Worm (Caenorhabditis elegans) whole organism, L1 larva: Measurements from ENCODE around the gene K12B6.4.

ENCODE experiments used
- C04F5.9 ChIP-seq: sonication (generic microtip); optimal IDR thresholded peaks from 2 replicates; lab custom pipeline; 2016; ENCODE audit warnings: missing genetic modification characterization, missing compliant biosample characterization
- C16A3.4 ChIP-seq: fragments of 150-350 bp; optimal IDR thresholded peaks from 2 replicates; lab custom pipeline; 2014; ENCODE audit warnings: missing biosample characterization, missing genetic modification characterization
- F16B12.6 ChIP-seq: fragments of 150-350 bp; optimal IDR thresholded peaks from 2 replicates; lab custom pipeline; 2014; ENCODE audit warnings: missing biosample characterization, missing genetic modification characterization
- aha-1 ChIP-seq: fragments of 150-350 bp; optimal IDR thresholded peaks from 2 replicates; lab custom pipeline; 2014; ENCODE audit warnings: missing biosample characterization, missing genetic modification characterization
- ama-1 ChIP-seq: fragments of 150-350 bp; optimal IDR thresholded peaks from 2 replicates; lab custom pipeline; 2014
- blmp-1 ChIP-seq: fragments of 150-350 bp; optimal IDR thresholded peaks from 2 replicates; lab custom pipeline; 2014; ENCODE audit warnings: missing biosample characterization, missing genetic modification characterization
- ceh-8 ChIP-seq: fragments of 200-800 bp; sonication (Bioruptor generic); optimal IDR thresholded peaks from 2 replicates; lab custom pipeline; 2018; ENCODE audit warnings: mild to moderate bottlenecking, missing genetic modification characterization, moderate library complexity, missing compliant biosample characterization
- ceh-82 ChIP-seq, 3 experiments: fragments of 150-350 bp in 1 of 3; sonication (generic microtip) in 2 of 3; optimal IDR thresholded peaks; 2 replicates each; lab custom pipeline; 2014 to 2017; ENCODE audit warnings: missing biosample characterization in 3 of 3, missing genetic modification characterization in 3 of 3
- ceh-88 ChIP-seq: fragments of 200-800 bp; sonication (Bioruptor generic); IDR thresholded peaks from 2 replicates; pipeline ENCODE4 v1.3.6; 2022; ENCODE audit warnings: missing genetic modification characterization, missing compliant biosample characterization
- ceh-90 ChIP-seq: sonication (generic microtip); optimal IDR thresholded peaks from 2 replicates; lab custom pipeline; 2016; ENCODE audit warnings: missing genetic modification characterization, missing compliant biosample characterization
- dpl-1 ChIP-seq, 3 experiments: fragments of 150-350 bp in 2 of 3; sonication (generic microtip) in 1 of 3; optimal IDR thresholded peaks; 2 replicates each; lab custom pipeline; 2014 to 2017; ENCODE audit warnings: missing biosample characterization in 3 of 3, missing genetic modification characterization in 3 of 3, missing genetic modification reagents in 3 of 3
- dsc-1 ChIP-seq: sonication (generic microtip); optimal IDR thresholded peaks from 2 replicates; lab custom pipeline; 2016; ENCODE audit warnings: mild to moderate bottlenecking, missing genetic modification characterization, missing compliant biosample characterization
- efl-1 ChIP-seq, 4 experiments: fragments of 150-350 bp; optimal IDR thresholded peaks in 3 of 4; peaks in 1 of 4; 1 replicate in 1 of 4; 2 replicates in 3 of 4; lab custom pipeline; 2014; ENCODE audit warnings: missing biosample characterization in 2 of 4, missing genetic modification characterization in 2 of 4, missing genetic modification reagents in 2 of 4
- elt-2 ChIP-seq: sonication (generic microtip); optimal IDR thresholded peaks from 2 replicates; lab custom pipeline; 2016; ENCODE audit warnings: missing genetic modification characterization, mild to moderate bottlenecking, inconsistent platforms, missing compliant biosample characterization, missing genetic modification reagents
- elt-3 ChIP-seq, 6 experiments: fragments of 150-350 bp in 1 of 6; sonication (generic microtip); optimal IDR thresholded peaks; 2 replicates each; lab custom pipeline; 2017 to 2018; ENCODE audit warnings: missing biosample characterization in 6 of 6, missing genetic modification characterization in 6 of 6, inconsistent platforms in 1 of 6
- ets-5 ChIP-seq: fragments of 200-800 bp; sonication (Bioruptor generic); IDR thresholded peaks from 2 replicates; pipeline ENCODE4 v1.3.6; 2022; ENCODE audit warnings: missing genetic modification characterization, missing compliant biosample characterization
- fkh-8 ChIP-seq: sonication (generic microtip); optimal IDR thresholded peaks from 2 replicates; lab custom pipeline; 2016; ENCODE audit warnings: mild to moderate bottlenecking, missing genetic modification characterization, missing compliant biosample characterization
- grh-1 ChIP-seq: fragments of 200-800 bp; sonication (Bioruptor generic); IDR thresholded peaks from 2 replicates; pipeline ENCODE4 v1.3.6; 2022; ENCODE audit warnings: missing genetic modification reagents, missing genetic modification characterization, missing compliant biosample characterization
- hlh-17 ChIP-seq: fragments of 200-800 bp; sonication (Bioruptor generic); optimal IDR thresholded peaks from 2 replicates; lab custom pipeline; 2018; ENCODE audit warnings: missing genetic modification characterization, mild to moderate bottlenecking, missing compliant biosample characterization, moderate library complexity, borderline replicate concordance
- hpl-2 ChIP-seq: fragments of 150-350 bp; optimal IDR thresholded peaks from 2 replicates; lab custom pipeline; 2014; ENCODE audit warnings: missing biosample characterization, missing genetic modification reagents, missing genetic modification characterization
- isw-1 ChIP-seq: fragments of 200-800 bp; sonication (Bioruptor generic); IDR thresholded peaks from 2 replicates; pipeline ENCODE4 v1.3.6; 2022; ENCODE audit warnings: missing genetic modification characterization, missing compliant biosample characterization
- jun-1 ChIP-seq: fragments of 150-350 bp; optimal IDR thresholded peaks from 2 replicates; lab custom pipeline; 2014; ENCODE audit warnings: missing biosample characterization, missing genetic modification reagents, missing genetic modification characterization
- lin-15B ChIP-seq: fragments of 150-350 bp; sonication (generic microtip); optimal IDR thresholded peaks from 3 replicates; lab custom pipeline; 2014; ENCODE audit warnings: missing biosample characterization, missing genetic modification characterization
- lin-35 ChIP-seq, 2 experiments: fragments of 150-350 bp; optimal IDR thresholded peaks; 2 replicates each; lab custom pipeline; 2014; ENCODE audit warnings: missing biosample characterization in 2 of 2, missing genetic modification characterization in 2 of 2, missing genetic modification reagents in 2 of 2
- lin-39 ChIP-seq: fragments of 150-350 bp; optimal IDR thresholded peaks from 2 replicates; lab custom pipeline; 2014; ENCODE audit warnings: missing biosample characterization, missing genetic modification reagents, missing genetic modification characterization
- lir-3 ChIP-seq: sonication (generic microtip); optimal IDR thresholded peaks from 2 replicates; lab custom pipeline; 2016; ENCODE audit warnings: mild to moderate bottlenecking, missing genetic modification characterization, moderate library complexity, missing compliant biosample characterization; ENCODE audit not compliant: poor library complexity
- mab-9 ChIP-seq: fragments of 200-800 bp; sonication (Bioruptor generic); IDR thresholded peaks from 2 replicates; pipeline ENCODE4 v1.3.6; 2022; ENCODE audit warnings: missing genetic modification reagents, missing genetic modification characterization, missing compliant biosample characterization
- nhr-11 ChIP-seq: fragments of 150-350 bp; optimal IDR thresholded peaks from 2 replicates; lab custom pipeline; 2014; ENCODE audit warnings: missing biosample characterization, missing genetic modification characterization
- nhr-12 ChIP-seq: sonication (generic microtip); optimal IDR thresholded peaks from 2 replicates; lab custom pipeline; 2017; ENCODE audit warnings: missing biosample characterization, missing genetic modification characterization
- nhr-19 ChIP-seq: fragments of 200-800 bp; sonication (Bioruptor generic); conservative IDR thresholded peaks from 2 replicates; pipeline ENCODE4 v1.3.6; 2022; ENCODE audit warnings: missing genetic modification characterization, missing compliant biosample characterization
- nhr-20 ChIP-seq: sonication (generic microtip); optimal IDR thresholded peaks from 2 replicates; lab custom pipeline; 2016; ENCODE audit warnings: mild to moderate bottlenecking, missing genetic modification characterization, missing compliant biosample characterization
- nhr-237 ChIP-seq: fragments of 150-350 bp; optimal IDR thresholded peaks from 2 replicates; lab custom pipeline; 2014; ENCODE audit warnings: missing biosample characterization, missing genetic modification characterization
- nhr-28 ChIP-seq: fragments of 150-350 bp; optimal IDR thresholded peaks from 2 replicates; lab custom pipeline; 2014; ENCODE audit warnings: missing biosample characterization, missing genetic modification characterization
- nhr-77 ChIP-seq: fragments of 150-350 bp; optimal IDR thresholded peaks from 2 replicates; lab custom pipeline; 2014; ENCODE audit warnings: missing biosample characterization, missing genetic modification characterization
- pag-3 ChIP-seq: sonication (generic microtip); optimal IDR thresholded peaks from 2 replicates; lab custom pipeline; 2017; ENCODE audit warnings: missing genetic modification characterization, mild to moderate bottlenecking, missing compliant biosample characterization, antibody characterized with exemption, borderline replicate concordance; ENCODE audit not compliant: insufficient read depth
- pqm-1 ChIP-seq: sonication (generic microtip); optimal IDR thresholded peaks from 3 replicates; lab custom pipeline; 2017; ENCODE audit warnings: missing biosample characterization, missing genetic modification characterization
- skn-1 ChIP-seq: fragments of 150-350 bp; optimal IDR thresholded peaks from 2 replicates; lab custom pipeline; 2014; ENCODE audit warnings: missing biosample characterization, missing genetic modification characterization
- snpc-4 ChIP-seq: fragments of 150-350 bp; optimal IDR thresholded peaks from 2 replicates; lab custom pipeline; 2014; ENCODE audit warnings: missing biosample characterization, missing genetic modification characterization
- snu-23 ChIP-seq: sonication (generic microtip); optimal IDR thresholded peaks from 2 replicates; lab custom pipeline; 2016; ENCODE audit warnings: missing genetic modification characterization, missing compliant biosample characterization
- sup-37 ChIP-seq: fragments of 200-800 bp; sonication (Bioruptor generic); optimal IDR thresholded peaks from 2 replicates; lab custom pipeline; 2018; ENCODE audit warnings: mild to moderate bottlenecking, missing genetic modification characterization, missing compliant biosample characterization
- swsn-7 ChIP-seq: sonication (generic microtip); optimal IDR thresholded peaks from 2 replicates; lab custom pipeline; 2016; ENCODE audit warnings: missing genetic modification characterization, missing compliant biosample characterization
- tbx-2 ChIP-seq: sonication (generic microtip); optimal IDR thresholded peaks from 2 replicates; lab custom pipeline; 2016; ENCODE audit warnings: missing genetic modification characterization, missing compliant biosample characterization
- unc-130 ChIP-seq: fragments of 150-350 bp; optimal IDR thresholded peaks from 2 replicates; lab custom pipeline; 2017; ENCODE audit warnings: missing biosample characterization, missing genetic modification characterization, inconsistent platforms
- unc-30 ChIP-seq: sonication (generic microtip); optimal IDR thresholded peaks from 2 replicates; lab custom pipeline; 2017; ENCODE audit warnings: missing biosample characterization, missing genetic modification characterization
- unc-86 ChIP-seq: sonication (generic microtip); optimal IDR thresholded peaks from 2 replicates; lab custom pipeline; 2016; ENCODE audit warnings: missing genetic modification characterization, missing compliant biosample characterization
- unc-98 ChIP-seq: fragments of 200-800 bp; sonication (Bioruptor generic); IDR thresholded peaks from 2 replicates; pipeline ENCODE4 v1.3.6; 2022; ENCODE audit warnings: missing genetic modification characterization, missing compliant biosample characterization
- vab-15 ChIP-seq: sonication (generic microtip); optimal IDR thresholded peaks from 2 replicates; lab custom pipeline; 2017; ENCODE audit warnings: missing genotype, mild to moderate bottlenecking, missing genetic modification characterization, missing compliant biosample characterization
- zag-1 ChIP-seq: fragments of 150-350 bp; optimal IDR thresholded peaks from 2 replicates; lab custom pipeline; 2014; ENCODE audit warnings: missing biosample characterization, missing genetic modification characterization
- ztf-11 ChIP-seq, 2 experiments: sonication (generic microtip); optimal IDR thresholded peaks; 2 replicates each; lab custom pipeline; 2016 to 2017; ENCODE audit warnings: missing genetic modification characterization in 2 of 2, missing biosample characterization in 1 of 2, missing compliant biosample characterization in 1 of 2
- ztf-4 ChIP-seq: fragments of 150-350 bp; optimal IDR thresholded peaks from 2 replicates; lab custom pipeline; 2014; ENCODE audit warnings: missing biosample characterization, missing genetic modification characterization

K12B6.4 gene

ce11 chrV:6248714-6249113, 32.4 kb downstream of the K12B6.4 start (continued):
- TF ChIP-seq elt-3 (tag; optimal IDR thresholded peaks at IDR 0.05; lab: Kevin White, UChicago) (peak in 2 of 6 experiments; percentile 13 to 41), vab-15 (no peak), lin-39 (no peak), lir-3 (tag; lab: Kevin White, UChicago) (no peak), ceh-8 (GFP tag; lab: Kevin White, UChicago) (no peak), snpc-4 (tag; lab: Kevin White, UChicago) (no peak), unc-98 (GFP tag; lab: Robert Waterston, UW) (no peak), unc-86 (no peak), fkh-8 (tag; lab: Kevin White, UChicago) (no peak), unc-30 (tag; lab: Kevin White, UChicago) (no peak), elt-2 (tag; lab: Kevin White, UChicago) (peak; percentile 79), nhr-28 (no peak), ets-5 (GFP tag; lab: Robert Waterston, UW) (no peak), pag-3 (no peak), ztf-11 (tag; optimal IDR thresholded peaks at IDR 0.05; lab: Kevin White, UChicago) (no peak), ztf-4 (tag; lab: Kevin White, UChicago) (no peak), nhr-19 (peak; percentile 37), nhr-77 (tag; lab: Kevin White, UChicago) (no peak), ceh-82 (tag; optimal IDR thresholded peaks at IDR 0.05; lab: Kevin White, UChicago) (no peak), C04F5.9 (tag; lab: Kevin White, UChicago) (no peak), hpl-2 (no peak), lin-15B (tag; lab: Kevin White, UChicago) (no peak), lin-35 (GFP tag; optimal IDR thresholded peaks at IDR 0.05; lab: Kevin White, UChicago) (peak in 1 of 2 experiments; percentile 44), zag-1 (no peak), jun-1 (tag; lab: Kevin White, UChicago) (no peak), dsc-1 (tag; lab: Kevin White, UChicago) (no peak), isw-1 (GFP tag; lab: Robert Waterston, UW) (no peak), ceh-90 (tag; lab: Kevin White, UChicago) (no peak), nhr-237 (tag; lab: Kevin White, UChicago) (no peak), blmp-1 (tag; lab: Kevin White, UChicago) (peak; percentile 56), tbx-2 (tag; lab: Kevin White, UChicago) (no peak), hlh-17 (GFP tag; lab: Kevin White, UChicago) (no peak), sup-37 (GFP tag; lab: Kevin White, UChicago) (no peak), mab-9 (GFP tag; lab: Robert Waterston, UW) (no peak), ama-1 (lab: Kevin White, UChicago) (no peak), ceh-88 (GFP tag; lab: Robert Waterston, UW) (no peak), efl-1 (optimal IDR thresholded peaks at IDR 0.05; lab: Kevin White, UChicago) (no peak), efl-1 (GFP tag; optimal IDR thresholded peaks at IDR 0.05 in 1 of 2; lab: Kevin White, UChicago) (no peak), unc-130 (tag; lab: Kevin White, UChicago) (peak; percentile 2), nhr-12 (tag; lab: Kevin White, UChicago) (no peak), F16B12.6 (tag; lab: Kevin White, UChicago) (no peak), aha-1 (tag; lab: Kevin White, UChicago) (no peak), dpl-1 (GFP tag; optimal IDR thresholded peaks at IDR 0.05; lab: Kevin White, UChicago) (peak in 1 of 3 experiments; percentile 4), swsn-7 (no peak), nhr-11 (tag; lab: Kevin White, UChicago) (no peak), pqm-1 (no peak), snu-23 (GFP tag; lab: Kevin White, UChicago) (peak; percentile 39), C16A3.4 (tag; lab: Kevin White, UChicago) (no peak), skn-1 (tag; lab: Kevin White, UChicago) (no peak), nhr-20 (peak; percentile 56), grh-1 (GFP tag; lab: Robert Waterston, UW) (no peak)
